Worm (Caenorhabditis elegans) whole organism, late embryonic: ENCODE results near the gene C08F8.15.
A peak's percentile ranks its signal among the peaks of the same experiment; 100 is the strongest.

ENCODE experiments used
- K02D7.2 ChIP-seq: sonication (generic microtip); optimal IDR thresholded peaks from 2 replicates; lab custom pipeline; 2017; ENCODE audit warnings: mild to moderate bottlenecking, missing genetic modification characterization, missing compliant biosample characterization
- K09A11.1 ChIP-seq: sonication (generic microtip); optimal IDR thresholded peaks from 2 replicates; lab custom pipeline; 2017; ENCODE audit warnings: antibody characterized with exemption, mild to moderate bottlenecking, missing genetic modification characterization, missing compliant biosample characterization; ENCODE audit not compliant: insufficient read depth
- ahr-1 ChIP-seq: sonication (generic microtip); optimal IDR thresholded peaks from 2 replicates; lab custom pipeline; 2016; ENCODE audit warnings: missing genetic modification characterization, missing compliant biosample characterization
- ceh-14 ChIP-seq: sonication (generic microtip); optimal IDR thresholded peaks from 2 replicates; lab custom pipeline; 2016; ENCODE audit warnings: missing genotype, missing genetic modification characterization, missing compliant biosample characterization
- ceh-19 ChIP-seq: fragments of 200-800 bp; sonication (Bioruptor generic); optimal IDR thresholded peaks from 2 replicates; lab custom pipeline; 2018; ENCODE audit warnings: mild to moderate bottlenecking, missing genetic modification characterization, missing compliant biosample characterization
- ceh-2 ChIP-seq: sonication (generic microtip); optimal IDR thresholded peaks from 2 replicates; lab custom pipeline; 2016; ENCODE audit warnings: missing genotype, missing genetic modification characterization, missing compliant biosample characterization
- ceh-22 ChIP-seq: sonication (generic microtip); optimal IDR thresholded peaks from 2 replicates; lab custom pipeline; 2017; ENCODE audit warnings: missing biosample characterization, missing genetic modification characterization
- ceh-34 ChIP-seq: sonication (generic microtip); optimal IDR thresholded peaks from 2 replicates; lab custom pipeline; 2016; ENCODE audit warnings: mild to moderate bottlenecking, missing genetic modification characterization, missing compliant biosample characterization
- ceh-48 ChIP-seq: sonication (generic microtip); optimal IDR thresholded peaks from 2 replicates; lab custom pipeline; 2016; ENCODE audit warnings: missing genetic modification characterization, inconsistent platforms, missing compliant biosample characterization
- ceh-6 ChIP-seq: fragments of 200-800 bp; sonication (Bioruptor generic); optimal IDR thresholded peaks from 2 replicates; lab custom pipeline; 2018; ENCODE audit warnings: mild to moderate bottlenecking, missing genetic modification characterization, missing compliant biosample characterization
- elt-2 ChIP-seq: sonication (generic microtip); optimal IDR thresholded peaks from 2 replicates; lab custom pipeline; 2016; ENCODE audit warnings: missing genetic modification reagents, missing genetic modification characterization, missing compliant biosample characterization
- elt-4 ChIP-seq: sonication (generic microtip); optimal IDR thresholded peaks from 2 replicates; lab custom pipeline; 2016; ENCODE audit warnings: missing genetic modification characterization, missing compliant biosample characterization
- ets-4 ChIP-seq: sonication (generic microtip); optimal IDR thresholded peaks from 2 replicates; lab custom pipeline; 2016; ENCODE audit warnings: missing genetic modification characterization, missing compliant biosample characterization
- eyg-1 ChIP-seq: sonication (generic microtip); optimal IDR thresholded peaks from 2 replicates; lab custom pipeline; 2016; ENCODE audit warnings: missing genotype, missing genetic modification characterization, missing compliant biosample characterization
- fkh-10 ChIP-seq: fragments of 150-350 bp; optimal IDR thresholded peaks from 2 replicates; lab custom pipeline; 2014; ENCODE audit warnings: missing biosample characterization, missing genetic modification reagents, missing genetic modification characterization
- fkh-6 ChIP-seq: sonication (generic microtip); optimal IDR thresholded peaks from 2 replicates; lab custom pipeline; 2016; ENCODE audit warnings: missing genetic modification characterization, missing compliant biosample characterization
- gmeb-2 ChIP-seq: sonication (generic microtip); optimal IDR thresholded peaks from 2 replicates; lab custom pipeline; 2016; ENCODE audit warnings: missing genetic modification characterization, inconsistent platforms, missing compliant biosample characterization
- hlh-13 ChIP-seq: fragments of 200-800 bp; sonication (Bioruptor generic); optimal IDR thresholded peaks from 2 replicates; lab custom pipeline; 2018; ENCODE audit warnings: mild to moderate bottlenecking, missing genetic modification characterization, missing compliant biosample characterization
- hlh-30 ChIP-seq: sonication (generic microtip); optimal IDR thresholded peaks from 2 replicates; lab custom pipeline; 2017; ENCODE audit warnings: antibody characterized with exemption, missing genetic modification characterization, missing compliant biosample characterization; ENCODE audit not compliant: insufficient read depth
- hlh-6 ChIP-seq: sonication (generic microtip); optimal IDR thresholded peaks from 2 replicates; lab custom pipeline; 2016; ENCODE audit warnings: missing genotype, missing genetic modification characterization, missing compliant biosample characterization
- lim-6 ChIP-seq: sonication (generic microtip); optimal IDR thresholded peaks from 2 replicates; lab custom pipeline; 2016; ENCODE audit warnings: missing genetic modification characterization, missing compliant biosample characterization
- lin-11 ChIP-seq: fragments of 200-800 bp; sonication (Bioruptor generic); optimal IDR thresholded peaks from 2 replicates; lab custom pipeline; 2018; ENCODE audit warnings: mild to moderate bottlenecking, missing genetic modification characterization, missing compliant biosample characterization
- madf-2 ChIP-seq: sonication (generic microtip); optimal IDR thresholded peaks from 2 replicates; lab custom pipeline; 2017; ENCODE audit warnings: missing genetic modification characterization, missing compliant biosample characterization
- nfya-1 ChIP-seq: sonication (generic microtip); optimal IDR thresholded peaks from 2 replicates; lab custom pipeline; 2017; ENCODE audit warnings: missing genetic modification characterization, mild to moderate bottlenecking, missing compliant biosample characterization, antibody characterized with exemption, moderate library complexity
- nhr-11 ChIP-seq: fragments of 150-350 bp; optimal IDR thresholded peaks from 2 replicates; lab custom pipeline; 2014; ENCODE audit warnings: missing biosample characterization, missing genetic modification characterization
- npax-4 ChIP-seq: sonication (generic microtip); optimal IDR thresholded peaks from 2 replicates; lab custom pipeline; 2016; ENCODE audit warnings: missing genetic modification characterization, missing compliant biosample characterization
- odd-2 ChIP-seq: sonication (generic microtip); optimal IDR thresholded peaks from 2 replicates; lab custom pipeline; 2017; ENCODE audit warnings: antibody characterized with exemption, mild to moderate bottlenecking, missing genetic modification characterization, missing compliant biosample characterization
- pag-3 ChIP-seq: sonication (generic microtip); optimal IDR thresholded peaks from 2 replicates; lab custom pipeline; 2016; ENCODE audit warnings: missing compliant biosample characterization, missing genetic modification characterization, borderline replicate concordance
- pha-4 ChIP-seq: fragments of 150-350 bp; optimal IDR thresholded peaks from 2 replicates; lab custom pipeline; 2018; ENCODE audit warnings: missing biosample characterization, missing genetic modification reagents, missing genetic modification characterization
- pqm-1 ChIP-seq: sonication (generic microtip); optimal IDR thresholded peaks from 2 replicates; lab custom pipeline; 2016; ENCODE audit warnings: missing genetic modification characterization, missing compliant biosample characterization
- pros-1 ChIP-seq: fragments of 150-350 bp; optimal IDR thresholded peaks from 2 replicates; lab custom pipeline; 2014; ENCODE audit warnings: missing biosample characterization, missing genetic modification reagents, missing genetic modification characterization
- ref-2 ChIP-seq: sonication (generic microtip); optimal IDR thresholded peaks from 2 replicates; lab custom pipeline; 2016; ENCODE audit warnings: missing genetic modification characterization, missing compliant biosample characterization
- rnt-1 ChIP-seq: sonication (generic microtip); optimal IDR thresholded peaks from 2 replicates; lab custom pipeline; 2016; ENCODE audit warnings: missing genetic modification characterization, missing compliant biosample characterization
- sdc-2 ChIP-seq: sonication (generic microtip); optimal IDR thresholded peaks from 2 replicates; lab custom pipeline; 2016; ENCODE audit warnings: missing genotype, missing genetic modification characterization, missing compliant biosample characterization
- tbx-7 ChIP-seq: sonication (generic microtip); optimal IDR thresholded peaks from 2 replicates; lab custom pipeline; 2016; ENCODE audit warnings: missing genotype, missing genetic modification characterization, missing compliant biosample characterization
- unc-42 ChIP-seq: sonication (generic microtip); optimal IDR thresholded peaks from 2 replicates; lab custom pipeline; 2016; ENCODE audit warnings: missing genotype, missing genetic modification characterization, missing compliant biosample characterization
- ztf-16 ChIP-seq: sonication (generic microtip); optimal IDR thresholded peaks from 2 replicates; lab custom pipeline; 2017; ENCODE audit warnings: missing genetic modification characterization, missing compliant biosample characterization

The C08F8.15 gene

ce11 chrIV:11145929-11146339 lies 14.7 kb downstream of the C08F8.15 start:
- TF ChIP-seq hlh-13 (GFP tag; lab: Kevin White, UChicago) (no peak), sdc-2 (tag; lab: Kevin White, UChicago) (no peak), K02D7.2 (tag; lab: Kevin White, UChicago) (no peak), rnt-1 (tag; lab: Kevin White, UChicago) (no peak), unc-42 (tag; lab: Kevin White, UChicago) (no peak), eyg-1 (no peak), npax-4 (tag; lab: Kevin White, UChicago) (no peak), ets-4 (tag; lab: Kevin White, UChicago) (no peak), nhr-11 (no peak)
- TF ChIP-seq, all 69 proteins: peak for 0

- TF ChIP-seq ztf-16 (no peak), ref-2 (tag; lab: Kevin White, UChicago) (no peak), elt-4 (no peak), ceh-19 (no peak), K09A11.1 (no peak), pha-4 (tag; lab: Kevin White, UChicago) (no peak), pros-1 (tag; lab: Kevin White, UChicago) (no peak), ceh-34 (no peak), hlh-30 (tag; lab: Kevin White, UChicago) (no peak), eyg-1 (no peak), gmeb-2 (tag; lab: Kevin White, UChicago) (no peak), ceh-6 (GFP tag; lab: Kevin White, UChicago) (no peak), fkh-10 (GFP tag; lab: Kevin White, UChicago) (no peak), ahr-1 (tag; lab: Kevin White, UChicago) (no peak)
These were observed 17.5 kb downstream of the C08F8.15 start, which contains the start of gene F01G4.4 for ce11 chrIV:11143228-11143444. F01G4.4 (plus strand) TSS chrIV:11143345.

- TF ChIP-seq nfya-1 (tag; lab: Kevin White, UChicago): peak; percentile 27
- TF ChIP-seq ceh-34: peak; percentile 90
- no peak for TF ChIP-seq ceh-22 (tag; lab: Kevin White, UChicago)
- TF ChIP-seq odd-2 (tag; lab: Kevin White, UChicago): no peak
- no peak for TF ChIP-seq elt-4
- no peak for TF ChIP-seq elt-2 (tag; lab: Kevin White, UChicago)
- TF ChIP-seq, all 69 proteins: peak for 2
These were observed 18.0 kb downstream of the C08F8.15 start, which contains the start of gene skih-2 for ce11 chrIV:11142314-11143227. skih-2 (minus strand) TSS chrIV:11142364.

- no peak for TF ChIP-seq ceh-2 (tag; lab: Kevin White, UChicago)
- TF ChIP-seq tbx-7 (tag; lab: Kevin White, UChicago): no peak
- TF ChIP-seq madf-2: no peak
- no peak for TF ChIP-seq lin-11 (tag; lab: Kevin White, UChicago)
- TF ChIP-seq ceh-48 (tag; lab: Kevin White, UChicago): no peak
- no peak for TF ChIP-seq ceh-22 (tag; lab: Kevin White, UChicago)
- no peak for TF ChIP-seq fkh-6 (tag; lab: Kevin White, UChicago)
- no peak for TF ChIP-seq nfya-1 (tag; lab: Kevin White, UChicago)
- TF ChIP-seq elt-4: no peak
- no peak for TF ChIP-seq eyg-1
- no peak for TF ChIP-seq elt-2 (tag; lab: Kevin White, UChicago)
- TF ChIP-seq gmeb-2 (tag; lab: Kevin White, UChicago): no peak
- TF ChIP-seq pqm-1: no peak
- no peak for TF ChIP-seq lim-6 (tag; lab: Kevin White, UChicago)
- TF ChIP-seq ceh-19: no peak
- TF ChIP-seq ceh-14 (tag; lab: Kevin White, UChicago): no peak
- no peak for TF ChIP-seq nhr-11
- no peak for TF ChIP-seq ets-4 (tag; lab: Kevin White, UChicago)
- no peak for TF ChIP-seq pag-3 (tag; lab: Kevin White, UChicago)
- no peak for TF ChIP-seq hlh-6
- TF ChIP-seq, all 69 proteins: peak for 0
These were observed 29.3 kb downstream of the C08F8.15 start, which contains the start of gene ard-1 for ce11 chrIV:11131268-11131667. ard-1 (plus strand) TSS chrIV:11131279.
